Worm (Caenorhabditis elegans) whole organism, early embryonic: ENCODE results near the gene B0034.7.

Experiments used
- F13C5.2 ChIP-seq: sonication (generic microtip); optimal IDR thresholded peaks from 2 replicates; lab custom pipeline; 2017; ENCODE audit warnings: mild to moderate bottlenecking, missing genetic modification characterization, inconsistent platforms, missing compliant biosample characterization
- aly-1 ChIP-seq: sonication (generic microtip); optimal IDR thresholded peaks from 2 replicates; lab custom pipeline; 2016; ENCODE audit warnings: missing genetic modification characterization, missing compliant biosample characterization
- ama-1 ChIP-seq: fragments of 150-350 bp; optimal IDR thresholded peaks from 2 replicates; lab custom pipeline; 2014
- ceh-13 ChIP-seq: fragments of 200-800 bp; sonication (Bioruptor generic); optimal IDR thresholded peaks from 2 replicates; lab custom pipeline; 2018; ENCODE audit warnings: mild to moderate bottlenecking, missing genetic modification characterization, missing compliant biosample characterization
- ceh-36 ChIP-seq: sonication (generic microtip); optimal IDR thresholded peaks from 2 replicates; lab custom pipeline; 2016; ENCODE audit warnings: missing genetic modification characterization, inconsistent platforms, missing compliant biosample characterization
- flt-1 ChIP-seq: fragments of 200-800 bp; sonication (Bioruptor generic); IDR thresholded peaks from 2 replicates; pipeline ENCODE4 v1.3.6; 2022; ENCODE audit warnings: missing genetic modification characterization, missing compliant biosample characterization
- hnd-1 ChIP-seq: sonication (generic microtip); optimal IDR thresholded peaks from 2 replicates; lab custom pipeline; 2016; ENCODE audit warnings: missing genetic modification characterization, missing compliant biosample characterization
- scrt-1 ChIP-seq: fragments of 200-800 bp; sonication (Bioruptor generic); IDR thresholded peaks from 2 replicates; pipeline ENCODE4 v1.3.6; 2022; ENCODE audit warnings: missing genetic modification characterization, missing compliant biosample characterization
- sea-1 ChIP-seq: fragments of 200-800 bp; sonication (Bioruptor generic); conservative IDR thresholded peaks from 2 replicates; pipeline ENCODE4 v1.3.6; 2022; ENCODE audit warnings: missing genetic modification characterization, missing compliant biosample characterization

DNA sequence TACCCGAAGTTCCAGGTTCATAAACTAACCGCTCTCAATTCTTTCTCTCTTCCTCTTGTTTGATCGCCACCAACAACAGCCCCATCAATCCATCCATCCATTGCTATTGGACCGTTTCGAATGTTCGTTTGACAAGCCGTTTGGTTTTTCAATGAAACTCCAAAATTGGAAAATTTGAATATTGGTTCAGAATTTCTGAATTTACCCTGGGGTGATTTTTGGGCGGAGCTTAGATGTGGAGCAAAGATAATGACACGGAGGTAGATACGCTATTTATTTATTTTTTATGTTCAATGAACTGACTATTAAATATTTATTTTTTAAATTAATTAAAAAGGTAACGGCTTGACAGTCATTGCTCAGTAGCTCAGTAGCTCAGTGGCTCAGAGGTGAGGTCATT, 17.1 kb upstream of the B0034.7 start, which contains the start of gene B0034.2:
- TF ChIP-seq ama-1 (no peak), sea-1 (no peak), scrt-1 (GFP tag; lab: Robert Waterston, UW) (no peak), F13C5.2 (tag; lab: Kevin White, UChicago) (no peak), flt-1 (no peak), ceh-36 (tag; lab: Kevin White, UChicago) (no peak), hnd-1 (no peak), ceh-13 (GFP tag; lab: Kevin White, UChicago) (no peak), aly-1 (tag; lab: Kevin White, UChicago) (no peak)
